Fruit fly (Drosophila melanogaster): ENCODE data around the gene CG5262.

DNA sequence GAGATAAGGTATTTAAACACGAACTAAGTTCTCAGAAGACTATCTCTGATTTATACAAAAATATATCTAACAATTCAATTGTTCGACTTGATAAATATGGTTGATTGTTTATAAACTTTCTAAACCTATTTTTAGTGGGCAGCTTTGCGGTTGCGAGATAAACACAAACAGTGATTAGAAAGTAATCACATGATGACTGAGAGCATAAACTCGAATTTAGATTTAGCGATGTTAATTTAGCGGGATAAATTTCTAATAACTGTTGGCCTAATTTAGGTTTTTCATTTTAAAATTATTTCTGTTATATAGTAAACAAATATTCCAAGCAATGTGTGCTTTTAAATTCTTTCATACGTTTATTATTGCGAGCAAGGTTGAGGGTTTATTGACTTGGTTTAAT is 45.3 kb downstream of the CG5262 start:
- TF ChIP-seq psq (GFP tag; optimal IDR thresholded peaks at IDR 0.05) (no peak), Rel (GFP tag; optimal IDR thresholded peaks at IDR 0.05) (no peak), Rel (tag; optimal IDR thresholded peaks at IDR 0.05) (no peak), brk (GFP tag; optimal IDR thresholded peaks at IDR 0.05) (no peak), CrebA (GFP tag; optimal IDR thresholded peaks at IDR 0.05; ENCODE audit: borderline replicate concordance) (no peak), usp (GFP tag; optimal IDR thresholded peaks at IDR 0.05) (no peak), Sp1 (GFP tag; optimal IDR thresholded peaks at IDR 0.05) (no peak), lola (GFP tag; optimal IDR thresholded peaks at IDR 0.05) (no peak), ey (GFP tag; optimal IDR thresholded peaks at IDR 0.05) (no peak)

All from whole organism, wandering third instar larva.